Worm (Caenorhabditis elegans) whole organism, mixed stage, embryonic: Measurements from ENCODE around the gene txt-13.

ENCODE experiments used
- M03D4.4 ChIP-seq: sonication (generic microtip); optimal IDR thresholded peaks from 2 replicates; lab custom pipeline; 2017; ENCODE audit warnings: mild to moderate bottlenecking, missing genetic modification characterization, missing compliant biosample characterization
- ceh-39 ChIP-seq: fragments of 150-350 bp; optimal IDR thresholded peaks from 2 replicates; lab custom pipeline; 2014; ENCODE audit warnings: missing biosample characterization, missing genetic modification characterization
- ceh-43 ChIP-seq: fragments of 200-800 bp; sonication (Bioruptor generic); optimal IDR thresholded peaks from 2 replicates; lab custom pipeline; 2018; ENCODE audit warnings: mild to moderate bottlenecking, missing genetic modification characterization, moderate library complexity, missing compliant biosample characterization
- ceh-83 ChIP-seq: fragments of 200-800 bp; sonication (Bioruptor generic); optimal IDR thresholded peaks from 2 replicates; lab custom pipeline; 2018; ENCODE audit warnings: mild to moderate bottlenecking, missing genetic modification characterization, missing compliant biosample characterization
- cnd-1 ChIP-seq: fragments of 200-800 bp; sonication (Bioruptor generic); optimal IDR thresholded peaks from 2 replicates; lab custom pipeline; 2018; ENCODE audit warnings: mild to moderate bottlenecking, missing genetic modification characterization, missing compliant biosample characterization
- elt-1 ChIP-seq: sonication (generic microtip); optimal IDR thresholded peaks from 2 replicates; lab custom pipeline; 2017; ENCODE audit warnings: missing genetic modification characterization, mild to moderate bottlenecking, missing compliant biosample characterization, antibody characterized with exemption, moderate library complexity, borderline replicate concordance; ENCODE audit not compliant: insufficient read depth
- elt-3 ChIP-seq: fragments of 150-350 bp; optimal IDR thresholded peaks from 2 replicates; lab custom pipeline; 2014; ENCODE audit warnings: missing biosample characterization, missing genetic modification characterization
- flh-1 ChIP-seq: fragments of 200-800 bp; sonication (Bioruptor generic); optimal IDR thresholded peaks from 2 replicates; lab custom pipeline; 2018; ENCODE audit warnings: mild to moderate bottlenecking, missing genetic modification characterization, moderate library complexity, missing compliant biosample characterization
- ham-2 ChIP-seq: fragments of 200-800 bp; sonication (Bioruptor generic); optimal IDR thresholded peaks from 2 replicates; lab custom pipeline; 2018; ENCODE audit warnings: mild to moderate bottlenecking, missing genetic modification characterization, missing compliant biosample characterization
- hlh-1 ChIP-seq: fragments of 150-350 bp; optimal IDR thresholded peaks from 2 replicates; lab custom pipeline; 2014; ENCODE audit warnings: missing biosample characterization, missing genetic modification reagents, missing genetic modification characterization
- lin-13 ChIP-seq: fragments of 150-350 bp; optimal IDR thresholded peaks from 2 replicates; lab custom pipeline; 2014; ENCODE audit warnings: missing biosample characterization, missing genetic modification characterization
- lin-32 ChIP-seq: fragments of 200-800 bp; sonication (Bioruptor generic); optimal IDR thresholded peaks from 2 replicates; lab custom pipeline; 2018; ENCODE audit warnings: mild to moderate bottlenecking, missing genetic modification characterization, missing compliant biosample characterization
- lsy-2 ChIP-seq: fragments of 150-350 bp; optimal IDR thresholded peaks from 2 replicates; lab custom pipeline; 2014; ENCODE audit warnings: missing biosample characterization, missing genetic modification characterization
- mep-1 ChIP-seq: fragments of 150-350 bp; optimal IDR thresholded peaks from 2 replicates; lab custom pipeline; 2017; ENCODE audit warnings: missing biosample characterization, missing genetic modification reagents, missing genetic modification characterization, inconsistent platforms
- mls-2 ChIP-seq: sonication (generic microtip); optimal IDR thresholded peaks from 2 replicates; lab custom pipeline; 2016; ENCODE audit warnings: mild to moderate bottlenecking, missing genetic modification characterization, moderate library complexity, missing compliant biosample characterization
- nhr-2 ChIP-seq: fragments of 150-350 bp; optimal IDR thresholded peaks from 2 replicates; lab custom pipeline; 2014; ENCODE audit warnings: missing biosample characterization, missing genetic modification characterization
- nhr-237 ChIP-seq: fragments of 150-350 bp; optimal IDR thresholded peaks from 2 replicates; lab custom pipeline; 2014; ENCODE audit warnings: missing biosample characterization, missing genetic modification characterization
- nhr-28 ChIP-seq: fragments of 150-350 bp; optimal IDR thresholded peaks from 2 replicates; lab custom pipeline; 2014; ENCODE audit warnings: missing biosample characterization, missing genetic modification characterization
- nhr-76 ChIP-seq: sonication (generic microtip); optimal IDR thresholded peaks from 2 replicates; lab custom pipeline; 2017; ENCODE audit warnings: missing biosample characterization, missing genetic modification characterization
- pha-4 ChIP-seq: fragments of 150-350 bp; optimal IDR thresholded peaks from 2 replicates; lab custom pipeline; 2018; ENCODE audit warnings: missing biosample characterization, missing genetic modification reagents, missing genetic modification characterization
- sem-2 ChIP-seq: fragments of 200-800 bp; sonication (Bioruptor generic); optimal IDR thresholded peaks from 2 replicates; lab custom pipeline; 2018; ENCODE audit warnings: mild to moderate bottlenecking, missing genetic modification characterization, missing compliant biosample characterization
- snpc-4 ChIP-seq: fragments of 150-350 bp; optimal IDR thresholded peaks from 2 replicates; lab custom pipeline; 2014; ENCODE audit warnings: missing biosample characterization, missing genetic modification characterization
- sptf-1 ChIP-seq: sonication (generic microtip); optimal IDR thresholded peaks from 2 replicates; lab custom pipeline; 2017; ENCODE audit warnings: mild to moderate bottlenecking, missing genetic modification characterization, moderate library complexity, missing compliant biosample characterization
- tbx-8 ChIP-seq: fragments of 200-800 bp; sonication (Bioruptor generic); optimal IDR thresholded peaks from 2 replicates; lab custom pipeline; 2018; ENCODE audit warnings: mild to moderate bottlenecking, missing genetic modification characterization, moderate library complexity, missing compliant biosample characterization
- unc-120 ChIP-seq: sonication (generic microtip); optimal IDR thresholded peaks from 2 replicates; lab custom pipeline; 2017; ENCODE audit warnings: missing genetic modification characterization, missing compliant biosample characterization; ENCODE audit not compliant: poor library complexity, severe bottlenecking
- unc-39 ChIP-seq: fragments of 150-350 bp; optimal IDR thresholded peaks from 2 replicates; lab custom pipeline; 2014; ENCODE audit warnings: missing biosample characterization, missing genetic modification characterization
- unc-62 ChIP-seq: fragments of 150-350 bp; optimal IDR thresholded peaks from 2 replicates; lab custom pipeline; 2014; ENCODE audit warnings: missing biosample characterization, missing genetic modification reagents, missing genetic modification characterization
- zip-8 ChIP-seq: fragments of 150-350 bp; optimal IDR thresholded peaks from 2 replicates; lab custom pipeline; 2014; ENCODE audit warnings: missing biosample characterization, missing genetic modification characterization
- ztf-11 ChIP-seq: fragments of 150-350 bp; optimal IDR thresholded peaks from 2 replicates; lab custom pipeline; 2014; ENCODE audit warnings: missing biosample characterization, missing genetic modification characterization

Gene txt-13

ce11 chrII:10543457-10544137 lies 26.8 kb upstream of the txt-13 start:
- TF ChIP-seq hlh-1: no peak
- TF ChIP-seq lin-32 (GFP tag; lab: Kevin White, UChicago): no peak
- TF ChIP-seq ceh-43 (GFP tag; lab: Kevin White, UChicago): no peak
- no peak for TF ChIP-seq nhr-237 (tag; lab: Kevin White, UChicago)
- TF ChIP-seq flh-1 (GFP tag; lab: Kevin White, UChicago): no peak
- TF ChIP-seq sem-2 (GFP tag; lab: Kevin White, UChicago): no peak
- no peak for TF ChIP-seq nhr-76 (tag; lab: Kevin White, UChicago)
- TF ChIP-seq nhr-28: no peak
- no peak for TF ChIP-seq ham-2
- no peak for TF ChIP-seq mls-2 (tag; lab: Kevin White, UChicago)
- TF ChIP-seq nhr-2 (tag; lab: Kevin White, UChicago): no peak
- TF ChIP-seq ztf-11 (tag; lab: Kevin White, UChicago): no peak

ce11 chrII:10544374-10544908 lies 26.0 kb upstream of the txt-13 start:
- no peak for TF ChIP-seq tbx-8 (GFP tag; lab: Kevin White, UChicago)
- no peak for TF ChIP-seq lsy-2 (tag; lab: Kevin White, UChicago)
- TF ChIP-seq elt-3 (tag; lab: Kevin White, UChicago): no peak
- TF ChIP-seq elt-1 (tag; lab: Kevin White, UChicago): no peak
- no peak for TF ChIP-seq mep-1 (tag; lab: Kevin White, UChicago)
- no peak for TF ChIP-seq sem-2 (GFP tag; lab: Kevin White, UChicago)
- TF ChIP-seq lin-32 (GFP tag; lab: Kevin White, UChicago): no peak
- no peak for TF ChIP-seq sptf-1 (tag; lab: Kevin White, UChicago)
- no peak for TF ChIP-seq zip-8 (tag; lab: Kevin White, UChicago)
- no peak for TF ChIP-seq nhr-76 (tag; lab: Kevin White, UChicago)
- no peak for TF ChIP-seq ztf-11 (tag; lab: Kevin White, UChicago)
- TF ChIP-seq snpc-4 (tag; lab: Kevin White, UChicago): no peak
- TF ChIP-seq unc-62 (GFP tag; lab: Kevin White, UChicago): no peak
- no peak for TF ChIP-seq lin-13 (tag; lab: Kevin White, UChicago)
- no peak for TF ChIP-seq pha-4 (tag; lab: Kevin White, UChicago)
- no peak for TF ChIP-seq M03D4.4 (tag; lab: Kevin White, UChicago)
- TF ChIP-seq ceh-83: no peak
- TF ChIP-seq, all 35 proteins: peak for 0

ce11 chrII:10545213-10545612 lies 25.2 kb upstream of the txt-13 start:
- TF ChIP-seq unc-39 (no peak), sem-2 (GFP tag; lab: Kevin White, UChicago) (peak; percentile 17), tbx-8 (GFP tag; lab: Kevin White, UChicago) (peak; percentile 10)

- TF ChIP-seq nhr-2 (tag; lab: Kevin White, UChicago): no peak
- no peak for TF ChIP-seq ztf-11 (tag; lab: Kevin White, UChicago)
- TF ChIP-seq ceh-43 (GFP tag; lab: Kevin White, UChicago): no peak
- no peak for TF ChIP-seq pha-4 (tag; lab: Kevin White, UChicago)
- TF ChIP-seq, all 35 proteins: peak for 0
Measured at ce11 chrII:10545924-10546783, 24.2 kb upstream of the txt-13 start.

- TF ChIP-seq ham-2 (no peak), unc-62 (GFP tag; lab: Kevin White, UChicago) (peak; percentile 76)
Measured at ce11 chrII:10546784-10547087, 23.7 kb upstream of the txt-13 start.

ce11 chrII:10547311-10547710 lies 23.1 kb upstream of the txt-13 start:
- TF ChIP-seq ceh-43 (GFP tag; lab: Kevin White, UChicago) (no peak), cnd-1 (no peak), ceh-39 (no peak), hlh-1 (no peak), unc-120 (tag; lab: Kevin White, UChicago) (no peak), mep-1 (tag; lab: Kevin White, UChicago) (no peak), unc-62 (GFP tag; lab: Kevin White, UChicago) (no peak), pha-4 (tag; lab: Kevin White, UChicago) (no peak), tbx-8 (GFP tag; lab: Kevin White, UChicago) (no peak), mls-2 (tag; lab: Kevin White, UChicago) (no peak)
- TF ChIP-seq, all 35 proteins: peak for 0
